Worm (Caenorhabditis elegans) whole organism, L2 larva: ENCODE results near the gene rnp-7.
A peak's percentile ranks its signal among the peaks of the same experiment; 100 is the strongest.

ENCODE experiments used
- C34F6.9 ChIP-seq: fragments of 150-350 bp; optimal IDR thresholded peaks from 2 replicates; lab custom pipeline; 2014; ENCODE audit warnings: missing biosample characterization, missing genetic modification characterization
- F13H6.1 ChIP-seq: sonication (generic microtip); optimal IDR thresholded peaks from 2 replicates; lab custom pipeline; 2016; ENCODE audit warnings: missing genetic modification characterization, missing compliant biosample characterization
- Y55F3AM.14 ChIP-seq: fragments of 200-800 bp; sonication (Bioruptor generic); optimal IDR thresholded peaks from 2 replicates; lab custom pipeline; 2018; ENCODE audit warnings: mild to moderate bottlenecking, missing genetic modification characterization, missing compliant biosample characterization
- ZK546.5 ChIP-seq: sonication (generic microtip); optimal IDR thresholded peaks from 2 replicates; lab custom pipeline; 2017; ENCODE audit warnings: missing biosample characterization, missing genetic modification characterization
- alr-1 ChIP-seq: fragments of 150-350 bp; optimal IDR thresholded peaks from 2 replicates; lab custom pipeline; 2014; ENCODE audit warnings: missing biosample characterization, missing genetic modification characterization
- aly-2 ChIP-seq: fragments of 150-350 bp; optimal IDR thresholded peaks from 2 replicates; lab custom pipeline; 2014; ENCODE audit warnings: missing biosample characterization, missing genetic modification characterization
- ama-1 ChIP-seq: fragments of 150-350 bp; optimal IDR thresholded peaks from 2 replicates; lab custom pipeline; 2018; ENCODE audit warnings: inconsistent platforms
- ceh-82 ChIP-seq: fragments of 150-350 bp; optimal IDR thresholded peaks from 2 replicates; lab custom pipeline; 2014; ENCODE audit warnings: missing biosample characterization, missing genetic modification characterization
- crh-2 ChIP-seq: sonication (generic microtip); optimal IDR thresholded peaks from 2 replicates; lab custom pipeline; 2017; ENCODE audit warnings: missing biosample characterization, missing genetic modification characterization
- egl-27 ChIP-seq: sonication (generic microtip); optimal IDR thresholded peaks from 3 replicates; lab custom pipeline; 2017; ENCODE audit warnings: missing biosample characterization, missing genetic modification reagents, missing genetic modification characterization
- elt-1 ChIP-seq: fragments of 150-350 bp; optimal IDR thresholded peaks from 2 replicates; lab custom pipeline; 2014; ENCODE audit warnings: missing biosample characterization, missing genetic modification characterization
- elt-3 ChIP-seq: sonication (generic microtip); optimal IDR thresholded peaks from 2 replicates; lab custom pipeline; 2017; ENCODE audit warnings: missing biosample characterization, missing genetic modification characterization
- fos-1 ChIP-seq: fragments of 150-350 bp; optimal IDR thresholded peaks from 2 replicates; lab custom pipeline; 2014; ENCODE audit warnings: missing biosample characterization, missing genetic modification characterization
- lin-13 ChIP-seq: fragments of 150-350 bp; optimal IDR thresholded peaks from 2 replicates; lab custom pipeline; 2014; ENCODE audit warnings: missing biosample characterization, missing genetic modification reagents, missing genetic modification characterization
- lin-39 ChIP-seq: fragments of 150-350 bp; optimal IDR thresholded peaks from 2 replicates; lab custom pipeline; 2014; ENCODE audit warnings: missing biosample characterization, missing genetic modification reagents, missing genetic modification characterization
- lsy-2 ChIP-seq, 2 experiments: fragments of 150-350 bp in 1 of 2; sonication (generic microtip) in 1 of 2; optimal IDR thresholded peaks; 2 replicates each; lab custom pipeline; 2014 to 2017; ENCODE audit warnings: missing biosample characterization in 2 of 2, missing genetic modification characterization in 2 of 2
- mab-5 ChIP-seq: fragments of 150-350 bp; optimal IDR thresholded peaks from 2 replicates; lab custom pipeline; 2014; ENCODE audit warnings: missing biosample characterization, missing genetic modification characterization
- mbf-1 ChIP-seq: sonication (generic microtip); optimal IDR thresholded peaks from 2 replicates; lab custom pipeline; 2017; ENCODE audit warnings: missing biosample characterization, missing genetic modification characterization
- mdl-1 ChIP-seq, 2 experiments: fragments of 150-350 bp in 1 of 2; sonication (generic microtip) in 1 of 2; optimal IDR thresholded peaks; 2 replicates each; lab custom pipeline; 2017; ENCODE audit warnings: missing biosample characterization in 2 of 2, missing genetic modification characterization in 2 of 2
- nhr-11 ChIP-seq: fragments of 150-350 bp; optimal IDR thresholded peaks from 2 replicates; lab custom pipeline; 2014; ENCODE audit warnings: missing biosample characterization, missing genetic modification characterization
- nhr-129 ChIP-seq: fragments of 150-350 bp; optimal IDR thresholded peaks from 2 replicates; lab custom pipeline; 2014; ENCODE audit warnings: missing biosample characterization, missing genetic modification characterization
- nhr-21 ChIP-seq: fragments of 150-350 bp; optimal IDR thresholded peaks from 2 replicates; lab custom pipeline; 2014; ENCODE audit warnings: missing biosample characterization, missing genetic modification characterization
- nhr-23 ChIP-seq: fragments of 150-350 bp; optimal IDR thresholded peaks from 2 replicates; lab custom pipeline; 2014; ENCODE audit warnings: missing biosample characterization, missing genetic modification reagents, missing genetic modification characterization
- nhr-237 ChIP-seq: fragments of 150-350 bp; optimal IDR thresholded peaks from 2 replicates; lab custom pipeline; 2014; ENCODE audit warnings: missing biosample characterization, missing genetic modification characterization
- nhr-25 ChIP-seq: fragments of 150-350 bp; sonication (generic microtip); optimal IDR thresholded peaks from 3 replicates; lab custom pipeline; 2014; ENCODE audit warnings: missing biosample characterization, missing genetic modification characterization
- peb-1 ChIP-seq: fragments of 150-350 bp; optimal IDR thresholded peaks from 2 replicates; lab custom pipeline; 2014; ENCODE audit warnings: missing biosample characterization, missing genetic modification characterization
- sma-9 ChIP-seq, 2 experiments: fragments of 150-350 bp in 1 of 2; sonication (generic microtip) in 1 of 2; optimal IDR thresholded peaks; 2 replicates each; lab custom pipeline; 2014 to 2016; ENCODE audit warnings: missing genetic modification characterization in 2 of 2, mild to moderate bottlenecking in 1 of 2, missing biosample characterization in 1 of 2, missing compliant biosample characterization in 1 of 2, missing genetic modification reagents in 1 of 2, moderate library complexity in 1 of 2
- unc-55 ChIP-seq: fragments of 150-350 bp; sonication (generic microtip); optimal IDR thresholded peaks from 3 replicates; lab custom pipeline; 2014; ENCODE audit warnings: missing biosample characterization, missing genetic modification reagents, missing genetic modification characterization
- unc-62 ChIP-seq: fragments of 150-350 bp; optimal IDR thresholded peaks from 2 replicates; lab custom pipeline; 2014; ENCODE audit warnings: missing biosample characterization, missing genetic modification reagents, missing genetic modification characterization
- ztf-11 ChIP-seq: sonication (generic microtip); optimal IDR thresholded peaks from 2 replicates; lab custom pipeline; 2017; ENCODE audit warnings: missing biosample characterization, missing genetic modification characterization
- ztf-4 ChIP-seq: fragments of 150-350 bp; optimal IDR thresholded peaks from 2 replicates; lab custom pipeline; 2014; ENCODE audit warnings: missing biosample characterization, missing genetic modification characterization

The rnp-7 gene

ce11 chrIII:7153747-7154238 is 7.2 kb downstream of the rnp-7 start, which contains the start of gene ogt-1 (continued):
- TF ChIP-seq ceh-82 (tag; lab: Kevin White, UChicago) (no peak), ZK546.5 (peak; percentile 48)

ce11 chrIII:7152569-7152968 is 8.4 kb downstream of the rnp-7 start:
- no peak for TF ChIP-seq nhr-23 (tag; lab: Kevin White, UChicago)
- TF ChIP-seq ztf-11 (tag; lab: Kevin White, UChicago), result no peak
- TF ChIP-seq egl-27, result peak; percentile 26
- TF ChIP-seq fos-1 (tag; lab: Kevin White, UChicago), result peak; percentile 0
- TF ChIP-seq ztf-4 (tag; lab: Kevin White, UChicago), result peak; percentile 45
- peak; percentile 56 for TF ChIP-seq nhr-25

- TF ChIP-seq nhr-11 (tag; lab: Kevin White, UChicago) (no peak), lin-39 (no peak), elt-1 (tag; lab: Kevin White, UChicago) (no peak), mab-5 (tag; lab: Kevin White, UChicago) (no peak), nhr-237 (no peak), unc-62 (GFP tag; lab: Kevin White, UChicago) (no peak), C34F6.9 (no peak), F13H6.1 (no peak)
Observed at ce11 chrIII:7150162-7150561, 10.8 kb downstream of the rnp-7 start.

- TF ChIP-seq ama-1 (lab: Kevin White, UChicago), result no peak
- no peak for TF ChIP-seq mbf-1
- TF ChIP-seq nhr-21, result no peak
- TF ChIP-seq lsy-2 (tag; optimal IDR thresholded peaks at IDR 0.05; lab: Kevin White, UChicago), result no peak
- no peak for TF ChIP-seq crh-2 (tag; lab: Kevin White, UChicago)
- no peak for TF ChIP-seq aly-2 (tag; lab: Kevin White, UChicago)
- TF ChIP-seq fos-1 (tag; lab: Kevin White, UChicago), result no peak
- no peak for TF ChIP-seq nhr-11 (tag; lab: Kevin White, UChicago)
- TF ChIP-seq elt-1 (tag; lab: Kevin White, UChicago), result no peak
- TF ChIP-seq peb-1 (tag; lab: Kevin White, UChicago), result no peak
- TF ChIP-seq alr-1 (tag; lab: Kevin White, UChicago), result no peak
- TF ChIP-seq mdl-1 (tag; optimal IDR thresholded peaks at IDR 0.05; lab: Kevin White, UChicago), result no peak
- TF ChIP-seq F13H6.1, result no peak
- TF ChIP-seq ztf-4 (tag; lab: Kevin White, UChicago), result no peak
Observed at ce11 chrIII:7148191-7148590, 12.8 kb downstream of the rnp-7 start.

ce11 chrIII:7146341-7146740 is 14.6 kb downstream of the rnp-7 start:
- TF ChIP-seq nhr-129 (tag; lab: Kevin White, UChicago), result no peak
- no peak for TF ChIP-seq Y55F3AM.14 (GFP tag; lab: Kevin White, UChicago)
- TF ChIP-seq ztf-4 (tag; lab: Kevin White, UChicago), result no peak
- TF ChIP-seq unc-55 (GFP tag; lab: Kevin White, UChicago), result no peak
- TF ChIP-seq elt-3 (tag; lab: Kevin White, UChicago), result no peak
- no peak for TF ChIP-seq fos-1 (tag; lab: Kevin White, UChicago)
- TF ChIP-seq aly-2 (tag; lab: Kevin White, UChicago), result no peak

ce11 chrIII:7144749-7145148 is 16.2 kb downstream of the rnp-7 start, which contains the start of gene glr-2:
Gene glr-2 (minus strand): TSS chrIII:7144959.
- TF ChIP-seq lin-39, result no peak
- TF ChIP-seq lin-13 (GFP tag; lab: Kevin White, UChicago), result no peak
- no peak for TF ChIP-seq sma-9 (GFP tag; optimal IDR thresholded peaks at IDR 0.05; lab: Kevin White, UChicago)
- no peak for TF ChIP-seq sma-9 (tag; optimal IDR thresholded peaks at IDR 0.05; lab: Kevin White, UChicago)
- no peak for TF ChIP-seq egl-27
- TF ChIP-seq Y55F3AM.14 (GFP tag; lab: Kevin White, UChicago), result no peak
- TF ChIP-seq elt-1 (tag; lab: Kevin White, UChicago), result no peak
- no peak for TF ChIP-seq lsy-2 (tag; optimal IDR thresholded peaks at IDR 0.05; lab: Kevin White, UChicago)
